Worm (Caenorhabditis elegans) whole organism, midembryonic: ENCODE measurements around the gene srw-68.

Source experiments
- T22C8.4 ChIP-seq: fragments of 200-800 bp; sonication (Bioruptor generic); IDR thresholded peaks from 2 replicates; pipeline ENCODE4 v1.3.6; 2022; ENCODE audit warnings: missing genetic modification characterization, missing compliant biosample characterization
- cog-1 ChIP-seq: sonication (generic microtip); optimal IDR thresholded peaks from 2 replicates; lab custom pipeline; 2016; ENCODE audit warnings: missing genetic modification characterization, missing compliant biosample characterization
- flt-1 ChIP-seq: fragments of 200-800 bp; sonication (Bioruptor generic); IDR thresholded peaks from 2 replicates; pipeline ENCODE4 v1.3.6; 2022; ENCODE audit warnings: missing genetic modification characterization, missing compliant biosample characterization
- klf-2 ChIP-seq: fragments of 200-800 bp; sonication (Bioruptor generic); conservative IDR thresholded peaks from 2 replicates; pipeline ENCODE4 v1.3.6; 2022; ENCODE audit warnings: missing genetic modification reagents, missing genetic modification characterization, missing compliant biosample characterization
- med-1 ChIP-seq: sonication (generic microtip); optimal IDR thresholded peaks from 2 replicates; lab custom pipeline; 2017; ENCODE audit warnings: missing genetic modification characterization, mild to moderate bottlenecking, missing compliant biosample characterization, antibody characterized with exemption, missing genetic modification reagents; ENCODE audit not compliant: insufficient read depth
- ref-1 ChIP-seq: fragments of 200-800 bp; sonication (Bioruptor generic); conservative IDR thresholded peaks from 2 replicates; pipeline ENCODE4 v1.3.6; 2022; ENCODE audit warnings: missing genetic modification reagents, missing genetic modification characterization, missing compliant biosample characterization
- tab-1 ChIP-seq: fragments of 200-800 bp; sonication (Bioruptor generic); IDR thresholded peaks from 2 replicates; pipeline ENCODE4 v1.3.6; 2022; ENCODE audit warnings: missing genetic modification characterization, missing compliant biosample characterization
- ztf-23 ChIP-seq: fragments of 200-800 bp; sonication (Bioruptor generic); IDR thresholded peaks from 2 replicates; pipeline ENCODE4 v1.3.6; 2022; ENCODE audit warnings: missing genetic modification reagents, missing genetic modification characterization, missing compliant biosample characterization
- ztf-29 ChIP-seq: fragments of 200-800 bp; sonication (Bioruptor generic); IDR thresholded peaks from 2 replicates; pipeline ENCODE4 v1.3.6; 2022; ENCODE audit warnings: missing genetic modification reagents, missing genetic modification characterization, missing compliant biosample characterization

srw-68 gene

ce11 chrV:7400095-7400494 lies 26.4 kb downstream of the srw-68 start, which contains the start of gene cnc-9:
TSS of gene cnc-9 (minus strand) at chrV:7400195.
- TF ChIP-seq klf-2 (GFP tag; lab: Robert Waterston, UW) = no peak

ce11 chrV:7399202-7399601 lies 27.3 kb downstream of the srw-68 start, which contains the start of gene gst-41:
TSS of gene gst-41 (minus strand) at chrV:7399302.
- TF ChIP-seq T22C8.4 (GFP tag; lab: Robert Waterston, UW) = no peak
- no peak for TF ChIP-seq med-1 (GFP tag; lab: Kevin White, UChicago)
- TF ChIP-seq flt-1 = no peak
- TF ChIP-seq ztf-29 = no peak
- no peak for TF ChIP-seq klf-2 (GFP tag; lab: Robert Waterston, UW)
- TF ChIP-seq ztf-23 (GFP tag; lab: Robert Waterston, UW) = no peak
- TF ChIP-seq tab-1 (GFP tag; lab: Robert Waterston, UW) = no peak
- no peak for TF ChIP-seq cog-1 (tag; lab: Kevin White, UChicago)
- TF ChIP-seq ref-1 (GFP tag; lab: Robert Waterston, UW) = no peak

- TF ChIP-seq cog-1 (tag; lab: Kevin White, UChicago) (no peak), ztf-29 (no peak), T22C8.4 (GFP tag; lab: Robert Waterston, UW) (no peak), med-1 (GFP tag; lab: Kevin White, UChicago) (no peak), tab-1 (GFP tag; lab: Robert Waterston, UW) (no peak), ref-1 (GFP tag; lab: Robert Waterston, UW) (no peak), klf-2 (GFP tag; lab: Robert Waterston, UW) (no peak), flt-1 (no peak), ztf-23 (GFP tag; lab: Robert Waterston, UW) (no peak)
Measured at ce11 chrV:7395359-7395758, 31.1 kb downstream of the srw-68 start, which contains the start of gene srx-9. TSS of gene srx-9 (minus strand) at chrV:7395459.

- TF ChIP-seq T22C8.4 (GFP tag; lab: Robert Waterston, UW) (no peak), ztf-23 (GFP tag; lab: Robert Waterston, UW) (no peak), ztf-29 (no peak), tab-1 (GFP tag; lab: Robert Waterston, UW) (no peak), flt-1 (no peak), klf-2 (GFP tag; lab: Robert Waterston, UW) (no peak), ref-1 (GFP tag; lab: Robert Waterston, UW) (no peak)
Measured at ce11 chrV:7391933-7392332, 34.6 kb downstream of the srw-68 start, which contains the start of gene fbxa-105. TSS of gene fbxa-105 (minus strand) at chrV:7392029.

- TF ChIP-seq ztf-23 (GFP tag; lab: Robert Waterston, UW) = no peak
- no peak for TF ChIP-seq T22C8.4 (GFP tag; lab: Robert Waterston, UW)
- no peak for TF ChIP-seq med-1 (GFP tag; lab: Kevin White, UChicago)
Measured at ce11 chrV:7389771-7390170, 36.7 kb downstream of the srw-68 start, which contains the start of gene C02H6.1. TSS of gene C02H6.1 (minus strand) at chrV:7389871.

- no peak for TF ChIP-seq flt-1
- no peak for TF ChIP-seq med-1 (GFP tag; lab: Kevin White, UChicago)
- no peak for TF ChIP-seq ztf-23 (GFP tag; lab: Robert Waterston, UW)
- no peak for TF ChIP-seq klf-2 (GFP tag; lab: Robert Waterston, UW)
- no peak for TF ChIP-seq cog-1 (tag; lab: Kevin White, UChicago)
- TF ChIP-seq T22C8.4 (GFP tag; lab: Robert Waterston, UW) = no peak
- TF ChIP-seq tab-1 (GFP tag; lab: Robert Waterston, UW) = no peak
- TF ChIP-seq ztf-29 = no peak
- no peak for TF ChIP-seq ref-1 (GFP tag; lab: Robert Waterston, UW)
Measured at ce11 chrV:7387755-7388154, 38.7 kb downstream of the srw-68 start, which contains the start of gene C02H6.3. TSS of gene C02H6.3 (minus strand) at chrV:7387855.

- TF ChIP-seq ref-1 (GFP tag; lab: Robert Waterston, UW) (no peak), tab-1 (GFP tag; lab: Robert Waterston, UW) (no peak), cog-1 (tag; lab: Kevin White, UChicago) (no peak), flt-1 (no peak), ztf-29 (no peak), ztf-23 (GFP tag; lab: Robert Waterston, UW) (no peak), T22C8.4 (GFP tag; lab: Robert Waterston, UW) (no peak), med-1 (GFP tag; lab: Kevin White, UChicago) (no peak), klf-2 (GFP tag; lab: Robert Waterston, UW) (no peak)
Measured at ce11 chrV:7386052-7386573, 40.4 kb downstream of the srw-68 start, which contains the start of gene srp-6. TSS of gene srp-6 (minus strand) at chrV:7386102.

- TF ChIP-seq ztf-23 (GFP tag; lab: Robert Waterston, UW) (no peak), ztf-29 (no peak), flt-1 (no peak), med-1 (GFP tag; lab: Kevin White, UChicago) (no peak), cog-1 (tag; lab: Kevin White, UChicago) (no peak), tab-1 (GFP tag; lab: Robert Waterston, UW) (no peak), klf-2 (GFP tag; lab: Robert Waterston, UW) (no peak), ref-1 (GFP tag; lab: Robert Waterston, UW) (no peak), T22C8.4 (GFP tag; lab: Robert Waterston, UW) (no peak)
Measured at ce11 chrV:7381008-7381407, 45.5 kb downstream of the srw-68 start, which contains the start of gene C03G6.17. TSS of gene C03G6.17 (minus strand) at chrV:7381108.

- TF ChIP-seq med-1 (GFP tag; lab: Kevin White, UChicago) (no peak), klf-2 (GFP tag; lab: Robert Waterston, UW) (no peak), ztf-23 (GFP tag; lab: Robert Waterston, UW) (no peak), flt-1 (no peak), ref-1 (GFP tag; lab: Robert Waterston, UW) (no peak)
Measured at ce11 chrV:7379384-7379783, 47.1 kb downstream of the srw-68 start, which contains the start of gene srsx-24. TSS of gene srsx-24 (minus strand) at chrV:7379484.
